Fruit fly (Drosophila melanogaster) whole organism, prepupa: ENCODE data around the gene Trf.

Source experiments
- Blimp-1 ChIP-seq: fragments of 200-800 bp; sonication (Bioruptor generic); optimal IDR thresholded peaks from 3 replicates; lab custom pipeline; 2017; ENCODE audit warnings: missing biosample characterization, missing genetic modification characterization, mild to moderate bottlenecking, moderate library complexity, missing genetic modification reagents
- CG10631 ChIP-seq: fragments of 200-800 bp; sonication (Bioruptor generic); optimal IDR thresholded peaks from 2 replicates; lab custom pipeline; 2016; ENCODE audit warnings: missing biosample characterization, missing genetic modification characterization
- CG10669 ChIP-seq: fragments of 200-800 bp; sonication (Bioruptor generic); optimal IDR thresholded peaks from 3 replicates; lab custom pipeline; 2018; ENCODE audit warnings: missing biosample characterization, mild to moderate bottlenecking, missing genetic modification characterization, moderate library complexity
- CG11294 ChIP-seq: fragments of 200-800 bp; sonication (Bioruptor generic); IDR thresholded peaks from 2 replicates; pipeline ENCODE4 v1.3.6; 2022; ENCODE audit warnings: missing biosample characterization, missing genetic modification characterization
- CG11762 ChIP-seq: fragments of 200-800 bp; sonication (Bioruptor generic); optimal IDR thresholded peaks from 3 replicates; lab custom pipeline; 2016; ENCODE audit warnings: missing biosample characterization, missing genetic modification characterization; ENCODE audit not compliant: insufficient read depth
- CG11902 ChIP-seq: fragments of 200-800 bp; sonication (Bioruptor generic); optimal IDR thresholded peaks from 3 replicates; lab custom pipeline; 2016; ENCODE audit warnings: missing biosample characterization, missing genetic modification characterization
- CG15336 ChIP-seq: fragments of 200-800 bp; sonication (Bioruptor generic); IDR thresholded peaks from 2 replicates; pipeline ENCODE4 v1.3.6; 2022; ENCODE audit warnings: missing biosample characterization, missing genetic modification characterization
- CG1621 ChIP-seq: fragments of 200-800 bp; sonication (Bioruptor generic); optimal IDR thresholded peaks from 3 replicates; lab custom pipeline; 2018; ENCODE audit warnings: missing biosample characterization, mild to moderate bottlenecking, missing genetic modification characterization
- CG3032 ChIP-seq: fragments of 200-800 bp; optimal IDR thresholded peaks from 2 replicates; lab custom pipeline; 2019; ENCODE audit warnings: missing biosample characterization, mild to moderate bottlenecking, missing genetic modification characterization, moderate library complexity
- CG31627 ChIP-seq: fragments of 200-800 bp; sonication (Bioruptor generic); optimal IDR thresholded peaks from 3 replicates; lab custom pipeline; 2016; ENCODE audit warnings: missing biosample characterization, missing genetic modification characterization
- CG32006 ChIP-seq: fragments of 200-800 bp; sonication (Bioruptor generic); optimal IDR thresholded peaks from 3 replicates; lab custom pipeline; 2017; ENCODE audit warnings: missing biosample characterization, mild to moderate bottlenecking, missing genetic modification characterization
- CG3919 ChIP-seq: fragments of 200-800 bp; sonication (Bioruptor generic); optimal IDR thresholded peaks from 3 replicates; lab custom pipeline; 2016; ENCODE audit warnings: missing biosample characterization, missing genetic modification characterization
- CG4318 ChIP-seq: fragments of 200-800 bp; sonication (Bioruptor generic); optimal IDR thresholded peaks from 3 replicates; lab custom pipeline; 2017; ENCODE audit warnings: missing biosample characterization, mild to moderate bottlenecking, missing genetic modification characterization
- CG6276 ChIP-seq: fragments of 200-800 bp; sonication (Bioruptor generic); optimal IDR thresholded peaks from 2 replicates; lab custom pipeline; 2017; ENCODE audit warnings: missing biosample characterization, mild to moderate bottlenecking, missing genetic modification characterization
- CG6808 ChIP-seq: fragments of 200-800 bp; sonication (Bioruptor generic); optimal IDR thresholded peaks from 3 replicates; lab custom pipeline; 2017; ENCODE audit warnings: missing biosample characterization, missing genetic modification characterization, mild to moderate bottlenecking, moderate library complexity, missing genetic modification reagents
- CG8119 ChIP-seq: fragments of 200-800 bp; sonication (Bioruptor generic); IDR thresholded peaks from 3 replicates; pipeline ENCODE4 v1.3.6; 2022; ENCODE audit warnings: missing biosample characterization, missing genetic modification characterization
- CG8319 ChIP-seq: fragments of 200-800 bp; sonication (Bioruptor generic); optimal IDR thresholded peaks from 3 replicates; lab custom pipeline; 2016; ENCODE audit warnings: missing biosample characterization, missing genetic modification characterization
- CG8632 ChIP-seq: fragments of 200-800 bp; sonication (Bioruptor generic); optimal IDR thresholded peaks from 3 replicates; lab custom pipeline; 2016; ENCODE audit warnings: missing biosample characterization, missing genetic modification characterization
- CG9139 ChIP-seq: fragments of 200-800 bp; sonication (Bioruptor generic); optimal IDR thresholded peaks from 3 replicates; lab custom pipeline; 2017; ENCODE audit warnings: missing biosample characterization, mild to moderate bottlenecking, missing genetic modification characterization
- Eip75B ChIP-seq: fragments of 200-800 bp; sonication (Bioruptor generic); optimal IDR thresholded peaks from 3 replicates; lab custom pipeline; 2016; ENCODE audit warnings: missing biosample characterization, missing genetic modification characterization
- Eip78C ChIP-seq: fragments of 200-800 bp; sonication (Bioruptor generic); peaks from one replicate; lab custom pipeline; 2016; ENCODE audit warnings: missing biosample characterization, missing genetic modification characterization
- Ets21C ChIP-seq: fragments of 200-800 bp; sonication (Bioruptor generic); optimal IDR thresholded peaks from 3 replicates; lab custom pipeline; 2016; ENCODE audit warnings: missing biosample characterization, missing genetic modification characterization
- Ets96B ChIP-seq: fragments of 200-800 bp; optimal IDR thresholded peaks from 2 replicates; lab custom pipeline; 2019; ENCODE audit warnings: missing biosample characterization, mild to moderate bottlenecking, missing genetic modification characterization, moderate library complexity
- Hr38 ChIP-seq: sonication (Bioruptor generic); optimal IDR thresholded peaks from 2 replicates; lab custom pipeline; 2016; ENCODE audit warnings: missing biosample characterization, missing genetic modification characterization
- Hr4 ChIP-seq: fragments of 200-800 bp; sonication (Bioruptor generic); optimal IDR thresholded peaks from 3 replicates; lab custom pipeline; 2016; ENCODE audit warnings: missing biosample characterization, missing genetic modification characterization
- OdsH ChIP-seq: fragments of 200-800 bp; sonication (Bioruptor generic); optimal IDR thresholded peaks from 3 replicates; lab custom pipeline; 2016; ENCODE audit warnings: missing biosample characterization, missing genetic modification characterization
- Smox ChIP-seq: fragments of 200-800 bp; sonication (Bioruptor generic); optimal IDR thresholded peaks from 3 replicates; lab custom pipeline; 2016; ENCODE audit warnings: missing biosample characterization, missing genetic modification characterization
- Sox102F ChIP-seq: fragments of 200-800 bp; sonication (Bioruptor generic); optimal IDR thresholded peaks from 2 replicates; lab custom pipeline; 2016; ENCODE audit warnings: missing biosample characterization, mild to moderate bottlenecking, missing genetic modification characterization
- Sox14 ChIP-seq: fragments of 200-800 bp; sonication (Bioruptor generic); optimal IDR thresholded peaks from 3 replicates; lab custom pipeline; 2016; ENCODE audit warnings: missing biosample characterization, missing genetic modification characterization
- Sox15 ChIP-seq: fragments of 200-800 bp; sonication (Bioruptor generic); optimal IDR thresholded peaks from 3 replicates; lab custom pipeline; 2016; ENCODE audit warnings: missing biosample characterization, missing genetic modification characterization
- achi ChIP-seq: fragments of 200-800 bp; sonication (Bioruptor generic); optimal IDR thresholded peaks from 3 replicates; lab custom pipeline; 2016; ENCODE audit warnings: missing biosample characterization, missing genetic modification characterization
- cyc ChIP-seq: fragments of 200-800 bp; sonication (Bioruptor generic); optimal IDR thresholded peaks from 3 replicates; lab custom pipeline; 2016; ENCODE audit warnings: missing biosample characterization, missing genetic modification characterization
- dac ChIP-seq: fragments of 200-800 bp; sonication (Bioruptor generic); optimal IDR thresholded peaks from 2 replicates; lab custom pipeline; 2017; ENCODE audit warnings: missing biosample characterization, mild to moderate bottlenecking, missing genetic modification characterization
- eg ChIP-seq: fragments of 200-800 bp; sonication (Bioruptor generic); IDR thresholded peaks from 3 replicates; pipeline ENCODE4 v1.3.6; 2022; ENCODE audit warnings: missing biosample characterization, missing genetic modification characterization
- esn ChIP-seq: fragments of 200-800 bp; sonication (Bioruptor generic); optimal IDR thresholded peaks from 2 replicates; lab custom pipeline; 2016; ENCODE audit warnings: missing biosample characterization, mild to moderate bottlenecking, missing genetic modification characterization, moderate library complexity
- fd85E ChIP-seq: fragments of 200-800 bp; sonication (Bioruptor generic); optimal IDR thresholded peaks from 3 replicates; lab custom pipeline; 2016; ENCODE audit warnings: missing biosample characterization, missing genetic modification characterization
- fkh ChIP-seq: fragments of 200-800 bp; sonication (Bioruptor generic); optimal IDR thresholded peaks from 3 replicates; lab custom pipeline; 2017; ENCODE audit warnings: missing biosample characterization, mild to moderate bottlenecking, missing genetic modification characterization, moderate library complexity
- net ChIP-seq: fragments of 200-800 bp; sonication (Bioruptor generic); optimal IDR thresholded peaks from 3 replicates; lab custom pipeline; 2016; ENCODE audit warnings: missing biosample characterization, missing genetic modification characterization
- pdm3 ChIP-seq: fragments of 200-800 bp; sonication (Bioruptor generic); optimal IDR thresholded peaks from 3 replicates; lab custom pipeline; 2016; ENCODE audit warnings: missing biosample characterization, missing genetic modification characterization
- salr ChIP-seq, 2 experiments: fragments of 200-800 bp; sonication (Bioruptor generic); optimal IDR thresholded peaks; 3 replicates each; lab custom pipeline; 2016 to 2018; ENCODE audit warnings: missing biosample characterization in 2 of 2, missing genetic modification characterization in 2 of 2, mild to moderate bottlenecking in 1 of 2
- ss ChIP-seq, 2 experiments: fragments of 200-800 bp; sonication (Bioruptor generic); optimal IDR thresholded peaks; 2 replicates in 1 of 2; 3 replicates in 1 of 2; lab custom pipeline; 2017 to 2018; ENCODE audit warnings: mild to moderate bottlenecking in 2 of 2, missing biosample characterization in 2 of 2, missing genetic modification characterization in 2 of 2, moderate library complexity in 1 of 2
- svp ChIP-seq: fragments of 200-800 bp; sonication (Bioruptor generic); peaks from one replicate; lab custom pipeline; 2016; ENCODE audit warnings: missing biosample characterization, missing genetic modification characterization
- topi ChIP-seq: fragments of 200-800 bp; sonication (Bioruptor generic); optimal IDR thresholded peaks from 3 replicates; lab custom pipeline; 2016; ENCODE audit warnings: missing biosample characterization, missing genetic modification characterization
- vri ChIP-seq: fragments of 200-800 bp; sonication (Bioruptor generic); optimal IDR thresholded peaks from 3 replicates; lab custom pipeline; 2016; ENCODE audit warnings: missing biosample characterization, mild to moderate bottlenecking, missing genetic modification characterization

Trf gene

DNA sequence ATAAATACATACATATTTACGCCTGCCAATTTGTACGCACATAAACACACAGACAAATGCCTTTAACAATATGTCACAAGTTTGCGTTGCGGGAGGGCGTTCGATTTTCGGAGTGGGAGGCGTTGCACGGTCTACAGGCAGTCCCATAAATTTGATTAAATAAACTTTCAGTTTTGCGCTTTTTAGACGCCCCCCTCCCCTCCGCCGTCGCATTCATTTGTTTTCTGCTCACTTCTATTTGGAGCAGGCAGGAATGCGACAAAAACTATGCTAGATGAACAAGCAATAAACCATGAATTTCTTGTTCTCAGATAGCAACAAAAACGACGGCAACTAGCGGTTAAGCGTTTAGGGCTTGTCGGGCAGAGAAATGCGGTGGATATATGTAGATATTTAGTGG is 26.4 kb downstream of the Trf start:
- no peak for TF ChIP-seq Eip75B (GFP tag; lab: Kevin White, UChicago)
- TF ChIP-seq CG6808 (GFP tag; lab: Kevin White, UChicago), result no peak
- no peak for TF ChIP-seq Ets96B (tag; lab: Kevin White, UChicago)
- no peak for TF ChIP-seq CG8319 (GFP tag; lab: Kevin White, UChicago)
- TF ChIP-seq CG3919 (GFP tag; lab: Kevin White, UChicago), result no peak
- no peak for TF ChIP-seq Smox
- no peak for TF ChIP-seq cyc
- no peak for TF ChIP-seq eg (GFP tag; lab: Robert Waterston, UW)
- no peak for TF ChIP-seq CG10631
- no peak for TF ChIP-seq CG4318
- no peak for TF ChIP-seq net (GFP tag; lab: Kevin White, UChicago)
- no peak for TF ChIP-seq CG9139 (GFP tag; lab: Kevin White, UChicago)
- TF ChIP-seq fd85E (GFP tag; lab: Kevin White, UChicago), result no peak
- TF ChIP-seq pdm3, result no peak
- TF ChIP-seq CG8119 (GFP tag; lab: Robert Waterston, UW), result no peak

DNA sequence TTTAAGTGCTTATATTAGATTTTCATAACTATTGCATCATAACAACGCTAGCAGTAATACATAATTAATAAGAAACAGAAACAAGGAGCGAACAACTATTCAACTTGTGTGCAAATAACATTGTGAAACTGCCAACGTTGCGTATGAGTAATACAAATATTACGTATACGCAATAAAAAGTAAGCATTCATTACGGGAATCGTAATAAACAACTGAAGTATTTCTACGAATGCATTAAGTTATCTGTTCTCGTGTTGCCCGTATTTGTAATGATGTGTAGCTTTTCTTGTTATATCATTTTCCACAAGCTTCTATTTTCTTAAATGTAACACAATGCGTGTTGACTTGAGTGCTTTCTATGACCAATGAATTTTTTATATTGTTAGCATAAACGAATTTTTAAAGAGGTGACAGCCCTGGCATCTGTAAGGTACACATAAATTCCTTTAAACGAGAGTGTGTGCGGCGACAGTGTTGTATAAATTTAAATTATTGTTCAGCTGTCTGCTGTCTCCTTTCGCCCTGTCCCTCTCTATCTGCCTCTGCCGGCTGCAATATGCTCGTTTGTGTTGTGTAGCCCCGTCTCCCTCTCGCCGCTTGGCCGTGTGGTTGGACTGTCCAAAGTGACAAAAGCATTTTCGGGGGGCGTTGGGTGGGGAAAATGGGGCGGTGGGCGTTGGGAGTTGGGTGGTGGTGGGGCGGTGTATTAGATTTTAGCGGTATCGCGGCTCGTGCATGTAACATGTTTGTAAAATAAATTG is 27.1 kb downstream of the Trf start:
- TF ChIP-seq Blimp-1 (GFP tag; lab: Kevin White, UChicago), result no peak
- no peak for TF ChIP-seq dac (GFP tag; lab: Kevin White, UChicago)
- peak; percentile 6; the same call in 1 of the 2 replicates for TF ChIP-seq CG15336 (GFP tag; lab: Robert Waterston, UW)
- TF ChIP-seq Hr38 (GFP tag; lab: Kevin White, UChicago), result no peak
- TF ChIP-seq Eip75B (GFP tag; lab: Kevin White, UChicago), result no peak
- TF ChIP-seq eg (GFP tag; lab: Robert Waterston, UW), result no peak; the same call in 2 of the 3 replicates
- peak; percentile 15 for TF ChIP-seq Sox102F (GFP tag; lab: Kevin White, UChicago)
- peak; percentile 59 for TF ChIP-seq Eip78C (GFP tag; lab: Kevin White, UChicago)
- peak; percentile 22 for TF ChIP-seq vri (GFP tag; lab: Kevin White, UChicago)
- TF ChIP-seq esn (GFP tag; lab: Kevin White, UChicago), result peak; percentile 19
- no peak for TF ChIP-seq achi (GFP tag; lab: Kevin White, UChicago)
- TF ChIP-seq salr (GFP tag; optimal IDR thresholded peaks at IDR 0.05; lab: Kevin White, UChicago), result no peak
- TF ChIP-seq CG32006 (GFP tag; lab: Kevin White, UChicago), result peak; percentile 4
- peak; percentile 1 for TF ChIP-seq topi
- TF ChIP-seq CG1621 (tag; lab: Kevin White, UChicago), result no peak
- no peak for TF ChIP-seq fd85E (GFP tag; lab: Kevin White, UChicago)
- TF ChIP-seq OdsH, result no peak
- TF ChIP-seq svp (GFP tag; lab: Kevin White, UChicago), result no peak
- no peak for TF ChIP-seq CG11294 (GFP tag; lab: Robert Waterston, UW)
- TF ChIP-seq Hr4, result no peak
- peak; percentile 19 for TF ChIP-seq CG31627
- no peak for TF ChIP-seq Sox14 (GFP tag; lab: Kevin White, UChicago)
- no peak for TF ChIP-seq CG10631
- TF ChIP-seq CG9139 (GFP tag; lab: Kevin White, UChicago), result no peak
- TF ChIP-seq, all 60 proteins: peak for 8

DNA sequence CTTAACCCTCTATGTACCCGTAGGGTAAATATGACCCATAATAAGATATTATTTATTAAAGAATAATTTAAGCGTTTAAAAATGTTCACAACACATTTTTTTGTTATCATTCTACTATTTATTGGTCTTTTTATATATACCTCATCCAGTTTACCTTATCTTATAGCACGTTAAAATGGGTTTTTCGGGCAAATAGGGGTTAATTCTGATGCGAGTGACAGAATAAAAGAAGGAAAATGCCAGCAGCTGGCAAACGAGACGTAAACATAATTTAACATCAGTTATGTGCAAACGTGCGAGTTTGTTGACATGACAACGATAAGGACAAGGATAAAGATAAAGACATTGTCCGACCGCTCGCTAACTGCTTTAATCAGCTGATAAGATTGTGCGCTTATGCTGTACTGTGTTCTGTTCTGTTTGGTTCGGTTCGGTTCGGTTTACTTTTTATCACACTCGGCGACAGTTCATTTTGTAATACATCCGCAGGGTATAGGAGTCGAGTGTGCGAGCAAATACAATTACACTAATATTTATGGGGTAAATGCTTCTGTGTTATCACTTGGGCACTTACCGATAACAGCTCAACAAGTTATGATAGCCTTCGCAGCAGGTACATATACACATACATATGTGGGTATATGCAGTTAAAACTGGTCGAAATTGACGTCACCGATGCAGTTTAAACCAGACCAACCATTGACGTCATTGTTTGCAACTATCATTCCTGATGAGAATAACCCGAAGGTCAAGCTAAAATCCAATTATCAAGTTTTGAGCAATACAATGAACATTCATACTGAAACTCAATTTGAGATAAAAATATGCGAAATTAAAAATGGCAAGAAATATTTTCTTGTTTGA is 28.0 kb downstream of the Trf start:
- TF ChIP-seq CG8119 (GFP tag; lab: Robert Waterston, UW) (peak; percentile 56; the same call in 2 of the 3 replicates), svp (GFP tag; lab: Kevin White, UChicago) (peak; percentile 81), CG8632 (GFP tag; lab: Kevin White, UChicago) (peak; percentile 8), esn (GFP tag; lab: Kevin White, UChicago) (peak; percentile 45), CG3032 (tag; lab: Kevin White, UChicago) (peak; percentile 32), CG10669 (GFP tag; lab: Kevin White, UChicago) (no peak), CG6276 (GFP tag; lab: Kevin White, UChicago) (peak; percentile 55), topi (peak; percentile 33), CG10631 (peak; percentile 18), Ets21C (GFP tag; lab: Kevin White, UChicago) (no peak), CG6808 (GFP tag; lab: Kevin White, UChicago) (peak; percentile 11), salr (GFP tag; optimal IDR thresholded peaks at IDR 0.05; lab: Kevin White, UChicago) (no peak), CG11762 (GFP tag; lab: Kevin White, UChicago) (no peak), CG4318 (no peak), Sox15 (peak; percentile 13), fkh (peak; percentile 85), net (GFP tag; lab: Kevin White, UChicago) (no peak), Sox102F (GFP tag; lab: Kevin White, UChicago) (no peak), cyc (peak; percentile 42), CG11902 (GFP tag; lab: Kevin White, UChicago) (no peak), ss (GFP tag; optimal IDR thresholded peaks at IDR 0.05; lab: Kevin White, UChicago) (peak in 1 of 2 experiments; percentile 48)
